Worm (Caenorhabditis elegans) whole organism, L2 larva: ENCODE data around the gene Y48G9A.6.

ENCODE experiments used
- C34F6.9 ChIP-seq: fragments of 150-350 bp; optimal IDR thresholded peaks from 2 replicates; lab custom pipeline; 2014; ENCODE audit warnings: missing biosample characterization, missing genetic modification characterization
- F13H6.1 ChIP-seq: sonication (generic microtip); optimal IDR thresholded peaks from 2 replicates; lab custom pipeline; 2016; ENCODE audit warnings: missing genetic modification characterization, missing compliant biosample characterization
- R02D3.7 ChIP-seq: fragments of 150-350 bp; optimal IDR thresholded peaks from 2 replicates; lab custom pipeline; 2014; ENCODE audit warnings: missing biosample characterization, missing genetic modification characterization
- Y55F3AM.14 ChIP-seq: fragments of 200-800 bp; sonication (Bioruptor generic); optimal IDR thresholded peaks from 2 replicates; lab custom pipeline; 2018; ENCODE audit warnings: mild to moderate bottlenecking, missing genetic modification characterization, missing compliant biosample characterization
- ZK546.5 ChIP-seq: sonication (generic microtip); optimal IDR thresholded peaks from 2 replicates; lab custom pipeline; 2017; ENCODE audit warnings: missing biosample characterization, missing genetic modification characterization
- alr-1 ChIP-seq: fragments of 150-350 bp; optimal IDR thresholded peaks from 2 replicates; lab custom pipeline; 2014; ENCODE audit warnings: missing biosample characterization, missing genetic modification characterization
- aly-2 ChIP-seq: fragments of 150-350 bp; optimal IDR thresholded peaks from 2 replicates; lab custom pipeline; 2014; ENCODE audit warnings: missing biosample characterization, missing genetic modification characterization
- ama-1 ChIP-seq: fragments of 150-350 bp; optimal IDR thresholded peaks from 2 replicates; lab custom pipeline; 2018; ENCODE audit warnings: inconsistent platforms
- blmp-1 ChIP-seq: sonication (generic microtip); optimal IDR thresholded peaks from 2 replicates; lab custom pipeline; 2017; ENCODE audit warnings: missing genetic modification characterization, mild to moderate bottlenecking, missing compliant biosample characterization, antibody characterized with exemption, moderate library complexity; ENCODE audit not compliant: insufficient read depth
- ceh-16 ChIP-seq: fragments of 150-350 bp; optimal IDR thresholded peaks from 2 replicates; lab custom pipeline; 2014; ENCODE audit warnings: missing biosample characterization, missing genetic modification characterization
- ceh-82 ChIP-seq: fragments of 150-350 bp; optimal IDR thresholded peaks from 2 replicates; lab custom pipeline; 2014; ENCODE audit warnings: missing biosample characterization, missing genetic modification characterization
- crh-2 ChIP-seq: sonication (generic microtip); optimal IDR thresholded peaks from 2 replicates; lab custom pipeline; 2017; ENCODE audit warnings: missing biosample characterization, missing genetic modification characterization
- dmd-4 ChIP-seq: sonication (generic microtip); optimal IDR thresholded peaks from 2 replicates; lab custom pipeline; 2017; ENCODE audit warnings: missing biosample characterization, missing genetic modification characterization
- elt-1 ChIP-seq: fragments of 150-350 bp; optimal IDR thresholded peaks from 2 replicates; lab custom pipeline; 2014; ENCODE audit warnings: missing biosample characterization, missing genetic modification characterization
- elt-3 ChIP-seq: sonication (generic microtip); optimal IDR thresholded peaks from 2 replicates; lab custom pipeline; 2017; ENCODE audit warnings: missing biosample characterization, missing genetic modification characterization
- fos-1 ChIP-seq: fragments of 150-350 bp; optimal IDR thresholded peaks from 2 replicates; lab custom pipeline; 2014; ENCODE audit warnings: missing biosample characterization, missing genetic modification characterization
- lin-11 ChIP-seq: fragments of 150-350 bp; sonication (generic microtip); optimal IDR thresholded peaks from 2 replicates; lab custom pipeline; 2014; ENCODE audit warnings: missing biosample characterization, missing genetic modification characterization, inconsistent platforms, mixed read lengths
- lin-13 ChIP-seq: fragments of 150-350 bp; optimal IDR thresholded peaks from 2 replicates; lab custom pipeline; 2014; ENCODE audit warnings: missing biosample characterization, missing genetic modification reagents, missing genetic modification characterization
- lin-39 ChIP-seq: fragments of 150-350 bp; optimal IDR thresholded peaks from 2 replicates; lab custom pipeline; 2014; ENCODE audit warnings: missing biosample characterization, missing genetic modification reagents, missing genetic modification characterization
- lsy-2 ChIP-seq, 2 experiments: fragments of 150-350 bp in 1 of 2; sonication (generic microtip) in 1 of 2; optimal IDR thresholded peaks; 2 replicates each; lab custom pipeline; 2014 to 2017; ENCODE audit warnings: missing biosample characterization in 2 of 2, missing genetic modification characterization in 2 of 2
- mbf-1 ChIP-seq: sonication (generic microtip); optimal IDR thresholded peaks from 2 replicates; lab custom pipeline; 2017; ENCODE audit warnings: missing biosample characterization, missing genetic modification characterization
- mdl-1 ChIP-seq, 2 experiments: fragments of 150-350 bp in 1 of 2; sonication (generic microtip) in 1 of 2; optimal IDR thresholded peaks; 2 replicates each; lab custom pipeline; 2017; ENCODE audit warnings: missing biosample characterization in 2 of 2, missing genetic modification characterization in 2 of 2
- nhr-10 ChIP-seq: sonication (generic microtip); optimal IDR thresholded peaks from 2 replicates; lab custom pipeline; 2017; ENCODE audit warnings: missing biosample characterization, missing genetic modification characterization
- nhr-129 ChIP-seq: fragments of 150-350 bp; optimal IDR thresholded peaks from 2 replicates; lab custom pipeline; 2014; ENCODE audit warnings: missing biosample characterization, missing genetic modification characterization
- nhr-21 ChIP-seq: fragments of 150-350 bp; optimal IDR thresholded peaks from 2 replicates; lab custom pipeline; 2014; ENCODE audit warnings: missing biosample characterization, missing genetic modification characterization
- nhr-23 ChIP-seq: fragments of 150-350 bp; optimal IDR thresholded peaks from 2 replicates; lab custom pipeline; 2014; ENCODE audit warnings: missing biosample characterization, missing genetic modification reagents, missing genetic modification characterization
- nhr-237 ChIP-seq: fragments of 150-350 bp; optimal IDR thresholded peaks from 2 replicates; lab custom pipeline; 2014; ENCODE audit warnings: missing biosample characterization, missing genetic modification characterization
- nhr-25 ChIP-seq: fragments of 150-350 bp; sonication (generic microtip); optimal IDR thresholded peaks from 3 replicates; lab custom pipeline; 2014; ENCODE audit warnings: missing biosample characterization, missing genetic modification characterization
- nhr-6 ChIP-seq: fragments of 150-350 bp; optimal IDR thresholded peaks from 2 replicates; lab custom pipeline; 2014; ENCODE audit warnings: missing biosample characterization, missing genetic modification characterization
- nhr-77 ChIP-seq: fragments of 150-350 bp; optimal IDR thresholded peaks from 2 replicates; lab custom pipeline; 2014; ENCODE audit warnings: missing biosample characterization, missing genetic modification characterization
- peb-1 ChIP-seq: fragments of 150-350 bp; optimal IDR thresholded peaks from 2 replicates; lab custom pipeline; 2014; ENCODE audit warnings: missing biosample characterization, missing genetic modification characterization
- sem-4 ChIP-seq: fragments of 150-350 bp; optimal IDR thresholded peaks from 2 replicates; lab custom pipeline; 2014; ENCODE audit warnings: missing biosample characterization, missing genetic modification reagents, missing genetic modification characterization
- skn-1 ChIP-seq: sonication (generic microtip); optimal IDR thresholded peaks from 2 replicates; lab custom pipeline; 2017; ENCODE audit warnings: missing biosample characterization, missing genetic modification characterization
- sma-3 ChIP-seq: sonication (generic microtip); optimal IDR thresholded peaks from 2 replicates; lab custom pipeline; 2016; ENCODE audit warnings: missing genetic modification reagents, missing genetic modification characterization, missing compliant biosample characterization
- sma-9 ChIP-seq, 2 experiments: fragments of 150-350 bp in 1 of 2; sonication (generic microtip) in 1 of 2; optimal IDR thresholded peaks; 2 replicates each; lab custom pipeline; 2014 to 2016; ENCODE audit warnings: missing genetic modification characterization in 2 of 2, mild to moderate bottlenecking in 1 of 2, missing biosample characterization in 1 of 2, missing compliant biosample characterization in 1 of 2, missing genetic modification reagents in 1 of 2, moderate library complexity in 1 of 2
- snpc-4 ChIP-seq: fragments of 150-350 bp; optimal IDR thresholded peaks from 2 replicates; lab custom pipeline; 2014; ENCODE audit warnings: missing biosample characterization, missing genetic modification characterization
- unc-39 ChIP-seq: fragments of 150-350 bp; optimal IDR thresholded peaks from 2 replicates; lab custom pipeline; 2014; ENCODE audit warnings: missing biosample characterization, missing genetic modification characterization
- unc-62 ChIP-seq: fragments of 150-350 bp; optimal IDR thresholded peaks from 2 replicates; lab custom pipeline; 2014; ENCODE audit warnings: missing biosample characterization, missing genetic modification reagents, missing genetic modification characterization
- ztf-1 ChIP-seq: fragments of 200-800 bp; sonication (Bioruptor generic); conservative IDR thresholded peaks from 2 replicates; pipeline ENCODE4 v1.3.6; 2022; ENCODE audit warnings: missing genetic modification characterization, missing compliant biosample characterization
- ztf-11 ChIP-seq: sonication (generic microtip); optimal IDR thresholded peaks from 2 replicates; lab custom pipeline; 2017; ENCODE audit warnings: missing biosample characterization, missing genetic modification characterization
- ztf-4 ChIP-seq: fragments of 150-350 bp; optimal IDR thresholded peaks from 2 replicates; lab custom pipeline; 2014; ENCODE audit warnings: missing biosample characterization, missing genetic modification characterization

The Y48G9A.6 gene

ce11 chrIII:2091367-2091766, 26.3 kb upstream of the Y48G9A.6 start:
- no peak for TF ChIP-seq mdl-1 (tag; optimal IDR thresholded peaks at IDR 0.05; lab: Kevin White, UChicago)
- peak; percentile 67 for TF ChIP-seq fos-1
- no peak for TF ChIP-seq ztf-11 (tag; lab: Kevin White, UChicago)

ce11 chrIII:2092409-2092808, 25.2 kb upstream of the Y48G9A.6 start, which contains the start of gene Y48G9A.9:
Y48G9A.9 (plus strand) TSS chrIII:2092709.
- no peak for TF ChIP-seq Y55F3AM.14 (GFP tag; lab: Kevin White, UChicago)
- TF ChIP-seq unc-39 (tag; lab: Kevin White, UChicago), result no peak
- no peak for TF ChIP-seq ZK546.5 (tag; lab: Kevin White, UChicago)
- TF ChIP-seq, all 48 proteins: peak for 0

- TF ChIP-seq ama-1 (lab: Kevin White, UChicago), result no peak
- TF ChIP-seq lin-11 (tag; lab: Kevin White, UChicago), result no peak
- no peak for TF ChIP-seq ztf-1 (GFP tag; lab: Robert Waterston, UW)
- no peak for TF ChIP-seq Y55F3AM.14 (GFP tag; lab: Kevin White, UChicago)
- TF ChIP-seq peb-1 (tag; lab: Kevin White, UChicago), result no peak
- TF ChIP-seq crh-2 (tag; lab: Kevin White, UChicago), result no peak
- TF ChIP-seq nhr-25 (tag; lab: Kevin White, UChicago), result no peak
- TF ChIP-seq ceh-82, result no peak
- no peak for TF ChIP-seq sma-9 (GFP tag; optimal IDR thresholded peaks at IDR 0.05; lab: Kevin White, UChicago)
- TF ChIP-seq sma-9 (tag; optimal IDR thresholded peaks at IDR 0.05; lab: Kevin White, UChicago), result no peak
- TF ChIP-seq elt-3 (tag; lab: Kevin White, UChicago), result no peak
- TF ChIP-seq nhr-23 (tag; lab: Kevin White, UChicago), result no peak
- no peak for TF ChIP-seq skn-1
- no peak for TF ChIP-seq sem-4 (tag; lab: Kevin White, UChicago)
- no peak for TF ChIP-seq nhr-10 (tag; lab: Kevin White, UChicago)
- TF ChIP-seq blmp-1 (tag; lab: Kevin White, UChicago), result no peak
- TF ChIP-seq R02D3.7 (tag; lab: Kevin White, UChicago), result no peak
- no peak for TF ChIP-seq unc-62 (GFP tag; lab: Kevin White, UChicago)
These were observed 19.5 kb upstream of the Y48G9A.6 start for ce11 chrIII:2098185-2098584.

ce11 chrIII:2099808-2100366, 17.8 kb upstream of the Y48G9A.6 start:
- no peak for TF ChIP-seq snpc-4 (tag; lab: Kevin White, UChicago)
- TF ChIP-seq crh-2 (tag; lab: Kevin White, UChicago), result peak; percentile 67
- TF ChIP-seq C34F6.9 (tag; lab: Kevin White, UChicago), result no peak
- TF ChIP-seq fos-1, result peak; percentile 98

- TF ChIP-seq nhr-10 (tag; lab: Kevin White, UChicago) (peak; percentile 40), elt-3 (tag; lab: Kevin White, UChicago) (no peak), ztf-4 (tag; lab: Kevin White, UChicago) (no peak), sem-4 (tag; lab: Kevin White, UChicago) (peak; percentile 60), nhr-6 (tag; lab: Kevin White, UChicago) (no peak), sma-3 (GFP tag; lab: Kevin White, UChicago) (peak; percentile 37), aly-2 (tag; lab: Kevin White, UChicago) (no peak), elt-1 (no peak), alr-1 (tag; lab: Kevin White, UChicago) (no peak), lin-13 (GFP tag; lab: Kevin White, UChicago) (peak; percentile 82), mdl-1 (tag; optimal IDR thresholded peaks at IDR 0.05; lab: Kevin White, UChicago) (peak in 1 of 2 experiments; percentile 54), ama-1 (lab: Kevin White, UChicago) (no peak), peb-1 (tag; lab: Kevin White, UChicago) (no peak), ZK546.5 (tag; lab: Kevin White, UChicago) (no peak), mbf-1 (tag; lab: Kevin White, UChicago) (no peak), sma-9 (GFP tag; optimal IDR thresholded peaks at IDR 0.05; lab: Kevin White, UChicago) (peak; percentile 71), sma-9 (tag; optimal IDR thresholded peaks at IDR 0.05; lab: Kevin White, UChicago) (no peak), lin-39 (tag; lab: Kevin White, UChicago) (no peak), nhr-237 (no peak), ztf-11 (tag; lab: Kevin White, UChicago) (no peak), ztf-1 (GFP tag; lab: Robert Waterston, UW) (no peak), lin-11 (tag; lab: Kevin White, UChicago) (peak; percentile 57), unc-62 (GFP tag; lab: Kevin White, UChicago) (no peak), blmp-1 (tag; lab: Kevin White, UChicago) (peak; percentile 29), C34F6.9 (tag; lab: Kevin White, UChicago) (peak; percentile 80), nhr-77 (no peak), nhr-129 (tag; lab: Kevin White, UChicago) (peak; percentile 72), ceh-16 (no peak), unc-39 (tag; lab: Kevin White, UChicago) (no peak), nhr-21 (no peak), dmd-4 (no peak), skn-1 (no peak), lsy-2 (tag; optimal IDR thresholded peaks at IDR 0.05; lab: Kevin White, UChicago) (peak; percentile 68 to 86), F13H6.1 (tag; lab: Kevin White, UChicago) (peak; percentile 83), nhr-25 (tag; lab: Kevin White, UChicago) (peak; percentile 17), Y55F3AM.14 (GFP tag; lab: Kevin White, UChicago) (peak; percentile 23), nhr-23 (tag; lab: Kevin White, UChicago) (no peak)
These were observed 16.8 kb upstream of the Y48G9A.6 start for ce11 chrIII:2100842-2101241.
